Worm (Caenorhabditis elegans) whole organism, young adult: Measurements from ENCODE around the gene C02F5.3.

ENCODE experiments used
- B0035.1 ChIP-seq: sonication (generic microtip); optimal IDR thresholded peaks from 2 replicates; lab custom pipeline; 2016; ENCODE audit warnings: missing genetic modification characterization, mild to moderate bottlenecking, missing compliant biosample characterization, missing genotype, missing genetic modification reagents
- C06A6.2 ChIP-seq: fragments of 200-800 bp; sonication (Bioruptor generic); conservative IDR thresholded peaks from 2 replicates; pipeline ENCODE4 v1.3.6; 2022; ENCODE audit warnings: missing genetic modification characterization, missing compliant biosample characterization
- C17E4.6 ChIP-seq: fragments of 200-800 bp; sonication (Bioruptor generic); IDR thresholded peaks from 2 replicates; pipeline ENCODE4 v1.3.6; 2022; ENCODE audit warnings: missing genetic modification reagents, missing genetic modification characterization, missing compliant biosample characterization
- F10E7.11 ChIP-seq: sonication (generic microtip); optimal IDR thresholded peaks from 2 replicates; lab custom pipeline; 2017; ENCODE audit warnings: mild to moderate bottlenecking, missing genetic modification characterization, moderate library complexity, missing compliant biosample characterization
- F52B5.7 ChIP-seq: sonication (generic microtip); optimal IDR thresholded peaks from 2 replicates; lab custom pipeline; 2016; ENCODE audit warnings: mild to moderate bottlenecking, missing genetic modification characterization, missing compliant biosample characterization
- F57A8.1 ChIP-seq: fragments of 200-800 bp; sonication (Bioruptor generic); optimal IDR thresholded peaks from 2 replicates; lab custom pipeline; 2018; ENCODE audit warnings: mild to moderate bottlenecking, missing genetic modification characterization, moderate library complexity, missing compliant biosample characterization
- T26A5.8 ChIP-seq: sonication (generic microtip); optimal IDR thresholded peaks from 2 replicates; lab custom pipeline; 2016; ENCODE audit warnings: missing genetic modification characterization, missing compliant biosample characterization
- Y53F4B.3 ChIP-seq: fragments of 200-800 bp; sonication (Bioruptor generic); IDR thresholded peaks from 2 replicates; pipeline ENCODE4 v1.3.6; 2022; ENCODE audit warnings: missing genetic modification reagents, missing genetic modification characterization, missing compliant biosample characterization
- Y67H2A.10 ChIP-seq: fragments of 200-800 bp; sonication (Bioruptor generic); conservative IDR thresholded peaks from 2 replicates; pipeline ENCODE4 v1.3.6; 2022; ENCODE audit warnings: missing genetic modification reagents, missing genetic modification characterization, missing compliant biosample characterization
- ZK185.1 ChIP-seq: sonication (generic microtip); optimal IDR thresholded peaks from 2 replicates; lab custom pipeline; 2016; ENCODE audit warnings: mild to moderate bottlenecking, missing genetic modification characterization, missing compliant biosample characterization; ENCODE audit not compliant: poor library complexity, severe bottlenecking
- akir-1 ChIP-seq: fragments of 200-800 bp; sonication (Bioruptor generic); optimal IDR thresholded peaks from 2 replicates; lab custom pipeline; 2018; ENCODE audit warnings: mild to moderate bottlenecking, missing genetic modification characterization, moderate library complexity, missing compliant biosample characterization
- ama-1 ChIP-seq, 3 experiments: fragments of 150-350 bp in 1 of 3; sonication (generic microtip) in 2 of 3; optimal IDR thresholded peaks; 2 replicates each; lab custom pipeline; 2014 to 2018; ENCODE audit warnings: missing biosample characterization in 2 of 3, missing genetic modification characterization in 2 of 3, missing genetic modification reagents in 2 of 3
- aptf-2 ChIP-seq: fragments of 200-800 bp; sonication (Bioruptor generic); conservative IDR thresholded peaks from 2 replicates; pipeline ENCODE4 v1.3.6; 2022; ENCODE audit warnings: missing genetic modification reagents, missing genetic modification characterization, missing compliant biosample characterization
- attf-3 ChIP-seq: fragments of 200-800 bp; sonication (Bioruptor generic); conservative IDR thresholded peaks from 2 replicates; pipeline ENCODE4 v1.3.6; 2022; ENCODE audit warnings: missing genetic modification reagents, missing genetic modification characterization, missing compliant biosample characterization
- attf-6 ChIP-seq: fragments of 200-800 bp; sonication (Bioruptor generic); IDR thresholded peaks from 2 replicates; pipeline ENCODE4 v1.3.6; 2022; ENCODE audit warnings: missing genetic modification reagents, missing genetic modification characterization, missing compliant biosample characterization
- bed-2 ChIP-seq: fragments of 200-800 bp; sonication (Bioruptor generic); IDR thresholded peaks from 2 replicates; pipeline ENCODE4 v1.3.6; 2022; ENCODE audit warnings: missing genetic modification reagents, missing genetic modification characterization, missing compliant biosample characterization
- cebp-1 ChIP-seq, 2 experiments: fragments of 200-800 bp in 1 of 2; sonication (Bioruptor generic) in 1 of 2; sonication (generic microtip) in 1 of 2; IDR thresholded peaks in 1 of 2; optimal IDR thresholded peaks in 1 of 2; 2 replicates each; pipeline versions ENCODE4 v1.3.6 to Lab custom; 2017 to 2022; ENCODE audit warnings: missing compliant biosample characterization in 2 of 2, missing genetic modification characterization in 2 of 2, mild to moderate bottlenecking in 1 of 2, missing genetic modification reagents in 1 of 2, moderate library complexity in 1 of 2
- ceh-100 ChIP-seq: fragments of 200-800 bp; sonication (Bioruptor generic); IDR thresholded peaks from 2 replicates; pipeline ENCODE4 v1.3.6; 2022; ENCODE audit warnings: missing genetic modification reagents, missing genetic modification characterization, missing compliant biosample characterization
- ceh-27 ChIP-seq: fragments of 200-800 bp; sonication (Bioruptor generic); optimal IDR thresholded peaks from 2 replicates; lab custom pipeline; 2018; ENCODE audit warnings: mild to moderate bottlenecking, missing genetic modification characterization, moderate library complexity, missing compliant biosample characterization
- chd-7 ChIP-seq: sonication (generic microtip); optimal IDR thresholded peaks from 2 replicates; lab custom pipeline; 2016; ENCODE audit warnings: mild to moderate bottlenecking, missing genetic modification characterization, moderate library complexity, missing compliant biosample characterization
- dox-1 ChIP-seq: fragments of 200-800 bp; sonication (Bioruptor generic); IDR thresholded peaks from 2 replicates; pipeline ENCODE4 v1.3.6; 2022; ENCODE audit warnings: missing genetic modification reagents, missing genetic modification characterization, missing compliant biosample characterization
- dpl-1 ChIP-seq: fragments of 150-350 bp; optimal IDR thresholded peaks from 2 replicates; lab custom pipeline; 2014; ENCODE audit warnings: missing biosample characterization, missing genetic modification reagents, missing genetic modification characterization
- efl-1 ChIP-seq: fragments of 150-350 bp; optimal IDR thresholded peaks from 2 replicates; lab custom pipeline; 2014; ENCODE audit warnings: missing biosample characterization, missing genetic modification reagents, missing genetic modification characterization
- egrh-3 ChIP-seq: fragments of 200-800 bp; sonication (Bioruptor generic); IDR thresholded peaks from 2 replicates; pipeline ENCODE4 v1.3.6; 2022; ENCODE audit warnings: missing genetic modification reagents, missing genetic modification characterization, missing compliant biosample characterization
- ekl-4 ChIP-seq: fragments of 200-800 bp; sonication (Bioruptor generic); IDR thresholded peaks from 2 replicates; pipeline ENCODE4 v1.3.6; 2022; ENCODE audit warnings: missing genetic modification reagents, missing genetic modification characterization, missing compliant biosample characterization
- fkh-3 ChIP-seq: sonication (generic microtip); optimal IDR thresholded peaks from 2 replicates; lab custom pipeline; 2016; ENCODE audit warnings: mild to moderate bottlenecking, missing genetic modification characterization, missing compliant biosample characterization
- hlh-26 ChIP-seq: fragments of 200-800 bp; sonication (Bioruptor generic); conservative IDR thresholded peaks from 2 replicates; pipeline ENCODE4 v1.3.6; 2022; ENCODE audit warnings: missing genetic modification reagents, missing genetic modification characterization, missing compliant biosample characterization
- hmg-1.2 ChIP-seq: fragments of 200-800 bp; sonication (Bioruptor generic); IDR thresholded peaks from 2 replicates; pipeline ENCODE4 v1.3.6; 2022; ENCODE audit warnings: missing genetic modification reagents, missing genetic modification characterization, missing compliant biosample characterization
- hmg-20 ChIP-seq: fragments of 200-800 bp; sonication (Bioruptor generic); IDR thresholded peaks from 2 replicates; pipeline ENCODE4 v1.3.6; 2022; ENCODE audit warnings: missing genetic modification reagents, missing genetic modification characterization, missing compliant biosample characterization
- lin-26 ChIP-seq: fragments of 200-800 bp; sonication (Bioruptor generic); IDR thresholded peaks from 2 replicates; pipeline ENCODE4 v1.3.6; 2022; ENCODE audit warnings: missing genetic modification reagents, missing genetic modification characterization, missing compliant biosample characterization
- lin-40 ChIP-seq: sonication (generic microtip); optimal IDR thresholded peaks from 2 replicates; lab custom pipeline; 2016; ENCODE audit warnings: missing genetic modification characterization, mild to moderate bottlenecking, missing compliant biosample characterization, missing genotype, missing genetic modification reagents
- lir-1 ChIP-seq: fragments of 200-800 bp; sonication (Bioruptor generic); conservative IDR thresholded peaks from 2 replicates; pipeline ENCODE4 v1.3.6; 2022; ENCODE audit warnings: missing genetic modification reagents, missing genetic modification characterization, missing compliant biosample characterization
- madf-10 ChIP-seq: sonication (generic microtip); optimal IDR thresholded peaks from 2 replicates; lab custom pipeline; 2016; ENCODE audit warnings: mild to moderate bottlenecking, missing genetic modification characterization, missing compliant biosample characterization
- mcd-1 ChIP-seq: fragments of 200-800 bp; sonication (Bioruptor generic); IDR thresholded peaks from 2 replicates; pipeline ENCODE4 v1.3.6; 2022; ENCODE audit warnings: missing genetic modification reagents, missing genetic modification characterization, missing compliant biosample characterization
- mes-4 ChIP-seq: sonication (generic microtip); optimal IDR thresholded peaks from 2 replicates; lab custom pipeline; 2016; ENCODE audit warnings: missing genotype, missing genetic modification characterization, missing compliant biosample characterization
- mxl-1 ChIP-seq: sonication (generic microtip); optimal IDR thresholded peaks from 2 replicates; lab custom pipeline; 2016; ENCODE audit warnings: missing genetic modification characterization, missing compliant biosample characterization
- nfya-2 ChIP-seq: fragments of 200-800 bp; sonication (Bioruptor generic); IDR thresholded peaks from 2 replicates; pipeline ENCODE4 v1.3.6; 2022; ENCODE audit warnings: missing genetic modification reagents, missing genetic modification characterization, missing compliant biosample characterization
- nhr-120 ChIP-seq: fragments of 200-800 bp; sonication (Bioruptor generic); IDR thresholded peaks from 2 replicates; pipeline ENCODE4 v1.3.6; 2022; ENCODE audit warnings: missing genetic modification characterization, missing compliant biosample characterization
- nhr-90 ChIP-seq: sonication (generic microtip); optimal IDR thresholded peaks from 2 replicates; lab custom pipeline; 2016; ENCODE audit warnings: missing genotype, mild to moderate bottlenecking, missing genetic modification characterization, missing compliant biosample characterization
- rpc-1 ChIP-seq, 2 experiments: fragments of 150-350 bp in 1 of 2; sonication (generic microtip) in 1 of 2; optimal IDR thresholded peaks; 2 replicates each; lab custom pipeline; 2014 to 2018; ENCODE audit warnings: missing biosample characterization in 1 of 2, missing genetic modification characterization in 1 of 2, missing genetic modification reagents in 1 of 2, missing genotype in 1 of 2
- sdz-38 ChIP-seq: sonication (generic microtip); optimal IDR thresholded peaks from 2 replicates; lab custom pipeline; 2016; ENCODE audit warnings: missing genotype, missing genetic modification characterization, missing compliant biosample characterization
- snpc-3.4 ChIP-seq: sonication (generic microtip); optimal IDR thresholded peaks from 2 replicates; lab custom pipeline; 2017; ENCODE audit warnings: missing genetic modification characterization, mild to moderate bottlenecking, missing compliant biosample characterization, antibody characterized with exemption, moderate library complexity, missing genotype, missing genetic modification reagents
- tlf-1 ChIP-seq: fragments of 200-800 bp; sonication (Bioruptor generic); optimal IDR thresholded peaks from 2 replicates; lab custom pipeline; 2018; ENCODE audit warnings: mild to moderate bottlenecking, missing genetic modification characterization, missing compliant biosample characterization
- unc-62 ChIP-seq: fragments of 150-350 bp; optimal IDR thresholded peaks from 2 replicates; lab custom pipeline; 2014; ENCODE audit warnings: missing biosample characterization, missing genetic modification reagents, missing genetic modification characterization
- xnd-1 ChIP-seq: sonication (generic microtip); optimal IDR thresholded peaks from 2 replicates; lab custom pipeline; 2016; ENCODE audit warnings: missing genotype, missing genetic modification reagents, missing genetic modification characterization, missing compliant biosample characterization
- ztf-18 ChIP-seq: sonication (generic microtip); optimal IDR thresholded peaks from 2 replicates; lab custom pipeline; 2016; ENCODE audit warnings: missing genotype, mild to moderate bottlenecking, missing genetic modification characterization, missing compliant biosample characterization
- ztf-28 ChIP-seq: fragments of 200-800 bp; sonication (Bioruptor generic); IDR thresholded peaks from 2 replicates; pipeline ENCODE4 v1.3.6; 2022; ENCODE audit warnings: missing genetic modification reagents, missing genetic modification characterization, missing compliant biosample characterization
- ztf-3 ChIP-seq: fragments of 200-800 bp; sonication (Bioruptor generic); optimal IDR thresholded peaks from 2 replicates; lab custom pipeline; 2018; ENCODE audit warnings: mild to moderate bottlenecking, missing genetic modification characterization, missing compliant biosample characterization

Gene C02F5.3

DNA sequence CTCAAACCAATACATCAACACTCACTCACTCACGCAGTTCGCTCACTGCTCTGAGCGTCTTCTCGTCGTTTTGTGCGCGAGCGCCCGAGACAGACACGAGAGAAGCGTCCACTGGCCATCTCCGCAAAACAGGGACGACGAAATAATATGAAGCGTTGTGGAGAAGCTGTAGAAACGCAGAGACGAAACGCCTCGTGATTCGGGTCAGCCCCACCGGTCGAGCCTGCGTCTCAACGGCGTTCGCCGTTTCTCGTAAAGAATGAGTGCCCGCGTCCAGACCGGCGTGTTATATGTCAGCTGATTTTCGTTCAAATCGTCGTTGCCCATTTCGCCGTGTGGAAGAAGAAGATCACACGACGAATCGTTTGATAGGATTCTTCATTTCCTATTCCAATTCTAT lies 18.2 kb upstream of the C02F5.3 start, which contains the start of gene fbxl-1 (continued):
- no peak for TF ChIP-seq aptf-2 (GFP tag; lab: Robert Waterston, UW)
- TF ChIP-seq T26A5.8 (tag; lab: Kevin White, UChicago): no peak
- TF ChIP-seq snpc-3.4 (tag; lab: Kevin White, UChicago): no peak
- peak; percentile 76 for TF ChIP-seq attf-3 (GFP tag; lab: Robert Waterston, UW)
- TF ChIP-seq nfya-2 (GFP tag; lab: Robert Waterston, UW): no peak
- peak; percentile 90 for TF ChIP-seq madf-10 (tag; lab: Kevin White, UChicago)
- peak; percentile 25 for TF ChIP-seq tlf-1 (GFP tag; lab: Kevin White, UChicago)
- TF ChIP-seq efl-1 (GFP tag; lab: Kevin White, UChicago): no peak
- TF ChIP-seq ceh-100: peak; percentile 42
- peak; percentile 35; the same call in 1 of the 2 replicates for TF ChIP-seq egrh-3
- TF ChIP-seq dpl-1 (GFP tag; lab: Kevin White, UChicago): no peak
- TF ChIP-seq lin-26 (GFP tag; lab: Robert Waterston, UW): peak; percentile 68; the same call in 1 of the 2 replicates
- peak; percentile 45 for TF ChIP-seq ztf-18 (tag; lab: Kevin White, UChicago)
- TF ChIP-seq hmg-20 (GFP tag; lab: Robert Waterston, UW): 0 out of 2 replicates have a peak, but pooled peaks have one; percentile 32
- TF ChIP-seq akir-1: no peak
- TF ChIP-seq nhr-90 (tag; lab: Kevin White, UChicago): peak; percentile 47
- TF ChIP-seq chd-7 (tag; lab: Kevin White, UChicago): peak; percentile 79
- no peak for TF ChIP-seq ztf-3 (GFP tag; lab: Kevin White, UChicago)
- no peak for TF ChIP-seq rpc-1 (optimal IDR thresholded peaks at IDR 0.05; lab: Kevin White, UChicago)
- TF ChIP-seq rpc-1 (tag; optimal IDR thresholded peaks at IDR 0.05; lab: Kevin White, UChicago): no peak
- TF ChIP-seq ama-1 (optimal IDR thresholded peaks at IDR 0.05; lab: Kevin White, UChicago): no peak
- TF ChIP-seq ama-1 (GFP tag; optimal IDR thresholded peaks at IDR 0.05; lab: Kevin White, UChicago): no peak
- TF ChIP-seq hlh-26 (GFP tag; lab: Robert Waterston, UW): no peak
- TF ChIP-seq nhr-120: no peak
- peak; percentile 41 for TF ChIP-seq ZK185.1 (tag; lab: Kevin White, UChicago)
- peak; percentile 72 for TF ChIP-seq mcd-1
- peak; percentile 82 for TF ChIP-seq lir-1 (GFP tag; lab: Robert Waterston, UW)
- TF ChIP-seq xnd-1 (tag; lab: Kevin White, UChicago): no peak
- TF ChIP-seq Y53F4B.3 (GFP tag; lab: Robert Waterston, UW): no peak
- no peak for TF ChIP-seq attf-6 (GFP tag; lab: Robert Waterston, UW)
- no peak for TF ChIP-seq F52B5.7 (tag; lab: Kevin White, UChicago)
- no peak for TF ChIP-seq B0035.1
- TF ChIP-seq cebp-1 (GFP tag; IDR thresholded peaks at IDR 0.05; lab: Robert Waterston, UW): peak; percentile 57; the same call in 1 of the 2 replicates
- peak; percentile 92 for TF ChIP-seq cebp-1 (tag; optimal IDR thresholded peaks at IDR 0.05; lab: Kevin White, UChicago)
- TF ChIP-seq dox-1: peak; percentile 83
- peak; percentile 44; the same call in 1 of the 2 replicates for TF ChIP-seq Y67H2A.10 (GFP tag; lab: Robert Waterston, UW)
- peak; percentile 53; the same call in 1 of the 2 replicates for TF ChIP-seq C06A6.2
- TF ChIP-seq F57A8.1 (GFP tag; lab: Kevin White, UChicago): no peak
- no peak for TF ChIP-seq ztf-28
- no peak for TF ChIP-seq fkh-3
- TF ChIP-seq ceh-27 (GFP tag; lab: Kevin White, UChicago): peak; percentile 61
- no peak for TF ChIP-seq sdz-38 (tag; lab: Kevin White, UChicago)
- TF ChIP-seq ekl-4 (GFP tag; lab: Robert Waterston, UW): peak; percentile 49; the same call in 1 of the 2 replicates
- no peak for TF ChIP-seq bed-2
- TF ChIP-seq mxl-1 (tag; lab: Kevin White, UChicago): no peak
- peak; percentile 63 for TF ChIP-seq lin-40
- peak; percentile 79; the same call in 1 of the 2 replicates for TF ChIP-seq hmg-1.2
- no peak for TF ChIP-seq C17E4.6 (GFP tag; lab: Robert Waterston, UW)
- no peak for TF ChIP-seq F10E7.11
- TF ChIP-seq unc-62: no peak
- TF ChIP-seq mes-4 (tag; lab: Kevin White, UChicago): no peak
